Fruit fly (Drosophila melanogaster): ENCODE results near the gene CG16762.
A peak's percentile ranks its signal among the peaks of the same experiment; 100 is the strongest.

CG16762 gene

DNA sequence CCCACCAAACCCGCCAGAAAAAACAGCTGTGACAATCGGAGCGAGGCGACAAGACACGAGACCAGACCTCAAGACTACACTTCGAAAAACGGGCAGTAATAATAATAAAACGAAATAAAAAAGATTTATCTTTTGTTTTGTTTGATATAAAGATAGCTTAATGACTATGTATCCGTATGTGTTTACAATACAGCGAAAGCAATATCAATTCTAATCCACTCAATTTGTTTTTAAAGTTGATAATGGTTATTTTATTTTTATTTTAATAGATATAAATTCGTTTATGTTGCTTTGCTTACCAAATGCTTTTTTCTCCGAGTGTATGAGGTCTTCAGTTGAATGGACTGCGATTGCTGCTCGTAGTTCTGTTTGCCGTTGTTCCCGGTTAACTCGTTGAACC lies 3.8 kb upstream of the CG16762 start (continued):
- TF ChIP-seq CG14710 (tag; optimal IDR thresholded peaks at IDR 0.05) (peak; percentile 61), pho (GFP tag; optimal IDR thresholded peaks at IDR 0.05) (peak; percentile 12), eve (GFP tag; optimal IDR thresholded peaks at IDR 0.05) (no peak), CG1602 (GFP tag; optimal IDR thresholded peaks at IDR 0.05) (peak; percentile 15), fd96Cb (tag; optimal IDR thresholded peaks at IDR 0.05) (peak; percentile 70), CG16813 (GFP tag; IDR thresholded peaks at IDR 0.05; ENCODE audit: partially characterized antibody) (no peak), run (tag; optimal IDR thresholded peaks at IDR 0.05) (no peak), salm (tag; optimal IDR thresholded peaks at IDR 0.05) (peak; percentile 2), croc (GFP tag; conservative IDR thresholded peaks at IDR 0.05) (peak; percentile 30; the same call in 1 of the 3 replicates), CG17359 (tag; optimal IDR thresholded peaks at IDR 0.05) (peak; percentile 49), CG1603 (tag; optimal IDR thresholded peaks at IDR 0.05) (peak; percentile 33), ewg (GFP tag; optimal IDR thresholded peaks at IDR 0.05) (peak; percentile 12), CG3847 (GFP tag; IDR thresholded peaks at IDR 0.05) (no peak), disco-r (GFP tag; optimal IDR thresholded peaks at IDR 0.05) (no peak), CG10209 (GFP tag; optimal IDR thresholded peaks at IDR 0.05) (peak; percentile 39), phol (tag; optimal IDR thresholded peaks at IDR 0.05) (peak; percentile 76), gce (GFP tag; IDR thresholded peaks at IDR 0.05) (0 out of 3 replicates have a peak, but pooled peaks have one; percentile 35), CG10654 (GFP tag; optimal IDR thresholded peaks at IDR 0.05) (peak; percentile 41), CG11723 (GFP tag; optimal IDR thresholded peaks at IDR 0.05) (peak; percentile 19), Usf (GFP tag; optimal IDR thresholded peaks at IDR 0.05) (no peak), CG18764 (GFP tag; optimal IDR thresholded peaks at IDR 0.05) (peak; percentile 18), Meics (GFP tag; optimal IDR thresholded peaks at IDR 0.05) (peak; percentile 49), sr (GFP tag; IDR thresholded peaks at IDR 0.05) (no peak), pnt (GFP tag; optimal IDR thresholded peaks at IDR 0.05) (peak; percentile 24), CG13775 (GFP tag; optimal IDR thresholded peaks at IDR 0.05) (peak; percentile 24), Rx (GFP tag; IDR thresholded peaks at IDR 0.05) (0 out of 2 replicates have a peak, but pooled peaks have one; percentile 17), CG8924 (tag; optimal IDR thresholded peaks at IDR 0.05) (peak; percentile 53), slbo (GFP tag; IDR thresholded peaks at IDR 0.05) (peak; percentile 13; the same call in 1 of the 2 replicates), CG10979 (tag; optimal IDR thresholded peaks at IDR 0.05) (peak; percentile 80), CHES-1-like (GFP tag; optimal IDR thresholded peaks at IDR 0.05) (peak; percentile 19), trem (tag; optimal IDR thresholded peaks at IDR 0.05) (peak; percentile 60), ase (GFP tag; IDR thresholded peaks at IDR 0.05) (peak; percentile 22; the same call in 1 of the 3 replicates), dmrt99B (tag; optimal IDR thresholded peaks at IDR 0.05) (peak; percentile 67), Ssrp (tag; optimal IDR thresholded peaks at IDR 0.05) (peak; percentile 24), CG4360 (GFP tag; IDR thresholded peaks at IDR 0.05) (no peak), Hr51 (GFP tag; optimal IDR thresholded peaks at IDR 0.05) (peak; percentile 6 to 39), ranshi (GFP tag; IDR thresholded peaks at IDR 0.05) (0 out of 2 replicates have a peak, but pooled peaks have one; percentile 10), Hsf (GFP tag; optimal IDR thresholded peaks at IDR 0.05) (peak; percentile 43), kni (GFP tag; optimal IDR thresholded peaks at IDR 0.05) (no peak), bab2 (GFP tag; optimal IDR thresholded peaks at IDR 0.05) (no peak), pzg (GFP tag; optimal IDR thresholded peaks at IDR 0.05) (no peak), ems (GFP tag; optimal IDR thresholded peaks at IDR 0.05) (no peak), CG18599 (GFP tag; optimal IDR thresholded peaks at IDR 0.05) (peak; percentile 55), Eip74EF (GFP tag; optimal IDR thresholded peaks at IDR 0.05) (peak in 1 of 2 experiments; percentile 65), vvl (GFP tag; IDR thresholded peaks at IDR 0.05) (peak; percentile 59), CG13424 (tag; optimal IDR thresholded peaks at IDR 0.05) (peak; percentile 48), lola (GFP tag; optimal IDR thresholded peaks at IDR 0.05) (peak in 1 of 3 experiments; percentile 55), Atf3 (GFP tag; optimal IDR thresholded peaks at IDR 0.05) (peak; percentile 29), cwo (GFP tag; optimal IDR thresholded peaks at IDR 0.05) (peak; percentile 67)
